Fruit fly (Drosophila melanogaster) whole organism, wandering third instar larva: ENCODE results near the gene Ptp69D.

Experiments used
- CG32264 ChIP-seq: fragments of 200-800 bp; sonication (Bioruptor generic); optimal IDR thresholded peaks from 2 replicates; lab custom pipeline; 2016; ENCODE audit warnings: missing biosample characterization, missing genetic modification characterization
- CG9705 ChIP-seq: fragments of 200-800 bp; sonication (Bioruptor generic); optimal IDR thresholded peaks from 2 replicates; lab custom pipeline; 2018; ENCODE audit warnings: missing biosample characterization, mild to moderate bottlenecking, missing genetic modification characterization
- CrebA ChIP-seq: fragments of 200-800 bp; sonication (Bioruptor generic); optimal IDR thresholded peaks from 2 replicates; lab custom pipeline; 2016; ENCODE audit warnings: missing biosample characterization, mild to moderate bottlenecking, missing genetic modification characterization, borderline replicate concordance
- Dfd ChIP-seq: fragments of >200 bp; optimal IDR thresholded peaks from 2 replicates; lab custom pipeline; 2017; ENCODE audit warnings: missing biosample characterization, missing genetic modification characterization
- Dif ChIP-seq: fragments of 200-275, 200-300 bp; sonication (Bioruptor generic); optimal IDR thresholded peaks from 2 replicates; lab custom pipeline; 2018; ENCODE audit warnings: missing biosample characterization, missing genetic modification characterization; ENCODE audit not compliant: partially characterized antibody
- GATAd ChIP-seq: sonication (Bioruptor generic); optimal IDR thresholded peaks from 2 replicates; lab custom pipeline; 2016; ENCODE audit warnings: missing biosample characterization, missing genetic modification characterization
- HLH106 ChIP-seq: fragments of 200-800 bp; optimal IDR thresholded peaks from 3 replicates; lab custom pipeline; 2019; ENCODE audit warnings: missing biosample characterization, mild to moderate bottlenecking, missing genetic modification characterization, moderate library complexity
- Hnf4 ChIP-seq: fragments of 200-800 bp; sonication (Bioruptor generic); optimal IDR thresholded peaks from 2 replicates; lab custom pipeline; 2016; ENCODE audit warnings: missing biosample characterization, mild to moderate bottlenecking, missing genetic modification characterization
- Hr78 ChIP-seq: fragments of >200 bp; optimal IDR thresholded peaks from 2 replicates; lab custom pipeline; 2017; ENCODE audit warnings: missing biosample characterization, missing genetic modification characterization
- Hr83 ChIP-seq: fragments of 200-300 bp; sonication (Bioruptor generic); optimal IDR thresholded peaks from 2 replicates; lab custom pipeline; 2016; ENCODE audit warnings: missing biosample characterization, mild to moderate bottlenecking, missing genetic modification characterization, moderate library complexity; ENCODE audit not compliant: poor library complexity, severe bottlenecking
- Jra ChIP-seq: sonication (Bioruptor generic); optimal IDR thresholded peaks from 2 replicates; lab custom pipeline; 2016; ENCODE audit warnings: missing biosample characterization, missing genetic modification characterization
- Myc ChIP-seq: fragments of >200 bp; optimal IDR thresholded peaks from 2 replicates; lab custom pipeline; 2017
- N ChIP-seq: fragments of >200 bp; optimal IDR thresholded peaks from 2 replicates; lab custom pipeline; 2018; ENCODE audit warnings: missing biosample characterization, missing external identifiers, missing genetic modification characterization
- OdsH ChIP-seq: fragments of 200-800 bp; sonication (Bioruptor generic); optimal IDR thresholded peaks from 2 replicates; lab custom pipeline; 2016; ENCODE audit warnings: missing biosample characterization, mild to moderate bottlenecking, missing genetic modification characterization
- Rel ChIP-seq, 2 experiments: fragments of 200-800 bp; sonication (Bioruptor generic) in 1 of 2; optimal IDR thresholded peaks; 2 replicates in 1 of 2; 3 replicates in 1 of 2; lab custom pipeline; 2016 to 2019; ENCODE audit warnings: mild to moderate bottlenecking in 2 of 2, missing biosample characterization in 2 of 2, missing genetic modification characterization in 2 of 2, moderate library complexity in 1 of 2
- Sp1 ChIP-seq: fragments of 200-800 bp; sonication (Bioruptor generic); optimal IDR thresholded peaks from 3 replicates; lab custom pipeline; 2019; ENCODE audit warnings: missing biosample characterization, mild to moderate bottlenecking, missing genetic modification characterization, moderate library complexity
- Vsx2 ChIP-seq: fragments of 200-300, 225-300 bp; sonication (Bioruptor generic); optimal IDR thresholded peaks from 2 replicates; lab custom pipeline; 2018; ENCODE audit warnings: missing biosample characterization, missing genetic modification characterization; ENCODE audit not compliant: partially characterized antibody
- br ChIP-seq: fragments of 200-800 bp; sonication (Bioruptor generic); optimal IDR thresholded peaks from 2 replicates; lab custom pipeline; 2016; ENCODE audit warnings: missing biosample characterization, missing genetic modification characterization
- brk ChIP-seq: fragments of 200-800 bp; sonication (Bioruptor generic); optimal IDR thresholded peaks from 2 replicates; lab custom pipeline; 2016; ENCODE audit warnings: missing biosample characterization, mild to moderate bottlenecking, missing genetic modification characterization
- dl ChIP-seq, 2 experiments: fragments of 175-275, 200-275 bp in 1 of 2; fragments of 200-275 bp in 1 of 2; sonication (Bioruptor generic); optimal IDR thresholded peaks; lab custom pipeline; 2018; ENCODE audit warnings: mild to moderate bottlenecking in 2 of 2, missing biosample characterization in 2 of 2, missing genetic modification characterization in 2 of 2, moderate library complexity in 2 of 2; ENCODE audit not compliant: partially characterized antibody in 2 of 2, insufficient read depth in 1 of 2
- dmrt93B ChIP-seq: fragments of 200-800 bp; sonication (Bioruptor generic); optimal IDR thresholded peaks from 2 replicates; lab custom pipeline; 2018; ENCODE audit warnings: missing biosample characterization, mild to moderate bottlenecking, missing genetic modification characterization
- dsf ChIP-seq: sonication (Bioruptor generic); optimal IDR thresholded peaks from 2 replicates; lab custom pipeline; 2016; ENCODE audit warnings: missing biosample characterization, missing genetic modification characterization, borderline replicate concordance
- foxo ChIP-seq, 2 experiments: fragments of 200-800 bp; sonication (Bioruptor generic); optimal IDR thresholded peaks; 2 replicates in 1 of 2; 3 replicates in 1 of 2; lab custom pipeline; 2016 to 2017; ENCODE audit warnings: missing biosample characterization in 2 of 2, missing genetic modification characterization in 2 of 2
- fru ChIP-seq: fragments of 200-800 bp; sonication (Bioruptor generic); optimal IDR thresholded peaks from 3 replicates; lab custom pipeline; 2016; ENCODE audit warnings: missing biosample characterization, mild to moderate bottlenecking, missing genetic modification characterization
- h ChIP-seq: fragments of 200-800 bp; sonication (Bioruptor generic); optimal IDR thresholded peaks from 3 replicates; lab custom pipeline; 2016; ENCODE audit warnings: missing biosample characterization, mild to moderate bottlenecking, missing genetic modification characterization
- jim ChIP-seq: fragments of 175-275, 200-325 bp; sonication (Bioruptor generic); optimal IDR thresholded peaks from 2 replicates; lab custom pipeline; 2016; ENCODE audit warnings: missing biosample characterization, mild to moderate bottlenecking, missing genetic modification characterization
- lola ChIP-seq: fragments of >200 bp; optimal IDR thresholded peaks from 2 replicates; lab custom pipeline; 2017; ENCODE audit warnings: missing biosample characterization, missing genetic modification characterization
- pan ChIP-seq: fragments of >200 bp; optimal IDR thresholded peaks from 2 replicates; lab custom pipeline; 2017
- psq ChIP-seq: fragments of 200-800 bp; sonication (Bioruptor generic); optimal IDR thresholded peaks from 3 replicates; lab custom pipeline; 2017; ENCODE audit warnings: missing biosample characterization, mild to moderate bottlenecking, missing genetic modification characterization, moderate library complexity
- rgr ChIP-seq: fragments of 200-800 bp; sonication (Bioruptor generic); optimal IDR thresholded peaks from 3 replicates; lab custom pipeline; 2016; ENCODE audit warnings: missing biosample characterization, mild to moderate bottlenecking, missing genetic modification characterization
- sage ChIP-seq: fragments of 200-800 bp; sonication (Bioruptor generic); optimal IDR thresholded peaks from 2 replicates; lab custom pipeline; 2016; ENCODE audit warnings: missing biosample characterization, mild to moderate bottlenecking, missing genetic modification characterization
- sv ChIP-seq: fragments of 200-800 bp; sonication (Bioruptor generic); optimal IDR thresholded peaks from 3 replicates; lab custom pipeline; 2016; ENCODE audit warnings: missing biosample characterization, missing genetic modification characterization
- tai ChIP-seq: sonication (Bioruptor generic); optimal IDR thresholded peaks from 2 replicates; lab custom pipeline; 2016; ENCODE audit warnings: missing biosample characterization, missing genetic modification characterization
- usp ChIP-seq: fragments of >200 bp; optimal IDR thresholded peaks from 2 replicates; lab custom pipeline; 2017; ENCODE audit warnings: missing biosample characterization, missing genetic modification characterization
- woc ChIP-seq: sonication (Bioruptor generic); optimal IDR thresholded peaks from 2 replicates; lab custom pipeline; 2016; ENCODE audit warnings: missing biosample characterization, mild to moderate bottlenecking, missing genetic modification characterization

The Ptp69D gene

DNA sequence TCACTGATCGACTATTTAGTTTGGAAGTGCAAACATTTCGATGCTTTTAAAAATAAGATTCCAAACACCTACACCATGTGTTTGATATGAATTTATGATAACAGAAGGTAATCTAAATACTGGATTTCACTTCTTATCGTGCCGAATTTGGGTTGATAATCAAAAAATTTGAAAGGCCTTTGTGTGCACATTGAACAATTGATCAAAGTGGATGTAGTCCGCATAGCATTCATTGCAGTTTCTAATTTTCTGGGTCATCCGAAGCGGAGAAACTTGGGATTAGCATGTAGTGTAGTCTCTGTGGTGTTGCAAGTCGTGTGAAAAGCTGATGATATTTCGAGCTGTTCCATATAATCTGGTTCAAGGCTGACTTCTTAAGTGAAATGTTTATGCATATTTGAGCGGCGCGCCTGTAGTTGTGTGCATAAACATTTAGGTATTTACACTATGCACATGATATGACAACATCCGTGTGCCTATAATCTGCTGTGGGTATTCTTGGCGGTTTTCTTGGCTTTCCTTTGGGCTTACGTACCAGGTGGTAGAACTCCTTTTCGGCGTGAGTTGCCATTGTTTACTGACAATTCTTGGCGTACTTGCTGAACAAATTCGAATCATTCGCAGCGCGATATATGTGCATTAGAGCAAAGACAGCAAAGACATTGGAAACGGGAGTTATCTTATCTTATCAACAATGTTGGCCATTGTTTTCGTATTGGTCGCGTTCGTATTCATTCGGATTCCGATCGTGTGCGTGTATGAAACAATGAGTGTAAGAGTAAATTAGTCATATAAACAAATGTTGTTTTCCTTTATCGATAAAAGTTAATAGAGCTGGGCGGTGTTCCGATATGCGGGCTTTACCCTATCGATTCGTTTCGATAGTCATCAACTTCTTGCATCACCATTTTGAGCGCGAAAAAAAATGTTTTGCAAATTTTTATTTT, 38.3 kb downstream of the Ptp69D start, which contains the start of gene Hip1:
Hip1 (minus strand) TSS at position 834 of the 947 bp plus-strand sequence.
- TF ChIP-seq Jra (GFP tag; lab: Kevin White, UChicago) = peak; percentile 42
- TF ChIP-seq tai = peak; percentile 55
- TF ChIP-seq psq (GFP tag; lab: Kevin White, UChicago) = no peak
- peak; percentile 80 for TF ChIP-seq Hr83
- no peak for TF ChIP-seq CG32264

DNA sequence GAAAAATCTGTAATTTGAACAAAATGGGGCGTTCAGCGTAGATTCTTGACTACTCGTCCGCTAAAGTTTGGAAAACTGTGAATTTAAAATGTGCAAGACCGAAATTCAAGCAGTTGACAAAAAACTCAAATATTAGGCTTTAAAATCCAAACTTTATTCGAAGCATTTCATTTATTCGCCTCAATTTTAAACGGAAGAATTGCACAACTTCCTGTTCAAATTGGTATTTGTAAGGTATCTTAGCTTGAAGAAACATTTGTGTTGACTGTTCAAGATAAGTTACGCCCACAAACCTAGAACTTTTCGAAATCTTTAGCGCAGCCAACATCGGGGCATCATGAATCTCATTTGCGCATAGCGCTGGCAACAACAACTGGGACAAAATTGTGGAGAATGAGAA, 43.9 kb downstream of the Ptp69D start, which contains the start of gene CG32106:
CG32106 (minus strand) TSS at position 101 of the 400 bp plus-strand sequence.
- TF ChIP-seq Hr78 (GFP tag; lab: Kevin White, UChicago) (no peak), lola (GFP tag; lab: Kevin White, UChicago) (no peak), br (no peak), rgr (no peak), OdsH (GFP tag; lab: Kevin White, UChicago) (no peak), sage (GFP tag; lab: Kevin White, UChicago) (no peak), Dfd (GFP tag; lab: Kevin White, UChicago) (no peak), woc (no peak), dsf (GFP tag; lab: Kevin White, UChicago) (no peak), N (GFP tag; lab: Kevin White, UChicago) (no peak), GATAd (no peak), Myc (lab: Kevin White, UChicago) (no peak), Hnf4 (GFP tag; lab: Kevin White, UChicago) (no peak), jim (GFP tag; lab: Kevin White, UChicago) (no peak)

DNA sequence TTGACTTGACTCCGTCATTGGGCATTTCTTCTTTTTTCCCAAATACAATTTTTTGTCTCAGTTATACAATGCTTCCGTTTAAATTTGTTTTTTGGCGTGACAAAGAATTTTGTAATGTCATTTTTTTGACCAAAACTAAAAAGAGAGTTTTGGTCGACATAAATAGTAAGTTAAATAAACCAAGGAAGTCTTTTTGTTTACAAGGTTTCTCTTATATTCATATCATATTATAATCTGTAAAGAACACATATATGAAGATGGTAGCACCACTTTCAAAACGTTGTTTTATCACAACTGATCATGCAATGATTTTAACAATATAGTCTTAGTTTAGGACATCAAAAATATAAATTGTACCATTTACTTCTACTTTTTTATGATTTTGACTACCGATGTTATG, 46.3 kb downstream of the Ptp69D start, which contains the start of the genes CG10969 and CG17666:
CG10969 (minus strand) TSS at position 101 of the 400 bp plus-strand sequence.
CG17666 (plus strand) TSS at position 329 of the 400 bp plus-strand sequence.
- no peak for TF ChIP-seq sage (GFP tag; lab: Kevin White, UChicago)
- TF ChIP-seq, all 38 proteins: peak for 0

DNA sequence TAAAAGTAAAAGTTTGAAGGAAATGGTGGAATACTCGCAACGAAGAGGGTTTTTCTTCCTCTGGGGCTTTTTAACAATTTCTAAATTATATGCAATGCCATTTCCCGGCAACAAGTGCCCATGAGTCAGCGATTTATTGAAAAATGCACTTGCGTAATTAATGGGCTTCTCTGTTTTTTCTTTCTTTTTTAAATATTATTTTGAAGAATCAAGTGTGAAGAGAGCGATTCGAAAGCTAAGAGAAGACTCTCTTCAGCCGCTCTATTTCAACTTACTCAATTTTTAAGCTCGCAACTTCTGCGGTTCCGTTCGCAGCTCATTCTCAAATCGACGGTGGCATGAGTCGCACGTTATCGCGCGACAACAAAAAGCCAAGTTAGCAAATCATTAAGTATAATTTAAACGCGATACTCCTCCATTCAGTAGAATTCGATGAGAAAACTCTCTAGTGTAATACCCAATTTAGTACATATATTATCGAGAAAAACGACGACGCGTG, 55.2 kb downstream of the Ptp69D start, which contains the start of gene CG42709:
CG42709 (plus strand) TSS at position 318 of the 499 bp plus-strand sequence.
- no peak for TF ChIP-seq tai
- TF ChIP-seq jim (GFP tag; lab: Kevin White, UChicago) = no peak
- no peak for TF ChIP-seq Hr78 (GFP tag; lab: Kevin White, UChicago)
- TF ChIP-seq Hnf4 (GFP tag; lab: Kevin White, UChicago) = peak; percentile 25
- TF ChIP-seq Vsx2 = no peak
- TF ChIP-seq GATAd = no peak
- TF ChIP-seq CrebA (GFP tag; lab: Kevin White, UChicago) = peak; percentile 59
- peak; percentile 67 for TF ChIP-seq sage (GFP tag; lab: Kevin White, UChicago)
- no peak for TF ChIP-seq Jra (GFP tag; lab: Kevin White, UChicago)
- no peak for TF ChIP-seq psq (GFP tag; lab: Kevin White, UChicago)
- TF ChIP-seq dl (GFP tag; optimal IDR thresholded peaks at IDR 0.05; lab: Kevin White, UChicago; ENCODE audit: insufficient read depth in 1 of 2, partially characterized antibody in 2 of 2) = peak; percentile 21 to 34
- TF ChIP-seq brk (GFP tag; lab: Kevin White, UChicago) = no peak
- TF ChIP-seq dmrt93B (GFP tag; lab: Kevin White, UChicago) = no peak
- TF ChIP-seq dsf (GFP tag; lab: Kevin White, UChicago) = no peak
- TF ChIP-seq Myc (lab: Kevin White, UChicago) = no peak
- TF ChIP-seq Dfd (GFP tag; lab: Kevin White, UChicago) = no peak
- TF ChIP-seq woc = no peak
- no peak for TF ChIP-seq lola (GFP tag; lab: Kevin White, UChicago)
- no peak for TF ChIP-seq br
- no peak for TF ChIP-seq Sp1 (GFP tag; lab: Kevin White, UChicago)
- no peak for TF ChIP-seq HLH106 (tag; lab: Kevin White, UChicago)
- no peak for TF ChIP-seq sv (GFP tag; lab: Kevin White, UChicago)
- no peak for TF ChIP-seq foxo (GFP tag; optimal IDR thresholded peaks at IDR 0.05; lab: Kevin White, UChicago)
- no peak for TF ChIP-seq usp (GFP tag; lab: Kevin White, UChicago)
- no peak for TF ChIP-seq CG32264
- TF ChIP-seq rgr = no peak
- peak; percentile 14 for TF ChIP-seq h (GFP tag; lab: Kevin White, UChicago)
- TF ChIP-seq pan (lab: Kevin White, UChicago) = no peak
- peak; percentile 84 for TF ChIP-seq Dif
- TF ChIP-seq CG9705 (GFP tag; lab: Kevin White, UChicago) = no peak
- TF ChIP-seq N (GFP tag; lab: Kevin White, UChicago) = no peak
- TF ChIP-seq fru (GFP tag; lab: Kevin White, UChicago) = no peak
- TF ChIP-seq Rel (GFP tag; optimal IDR thresholded peaks at IDR 0.05; lab: Kevin White, UChicago) = peak; percentile 49
- no peak for TF ChIP-seq Rel (tag; optimal IDR thresholded peaks at IDR 0.05; lab: Kevin White, UChicago)
